Fruit fly (Drosophila melanogaster) whole organism, embryonic: ENCODE measurements around the gene CG34461.

Experiments used
- Abd-B ChIP-seq: fragments of 200-800 bp; sonication (Bioruptor generic); optimal IDR thresholded peaks from 2 replicates; lab custom pipeline; 2018; ENCODE audit warnings: missing biosample characterization, mild to moderate bottlenecking, missing genetic modification characterization, moderate library complexity
- Atf6 ChIP-seq: fragments of 200-800 bp; sonication (Bioruptor generic); IDR thresholded peaks from 2 replicates; pipeline ENCODE4 v1.3.6; 2022; ENCODE audit warnings: missing biosample characterization, missing genetic modification characterization
- Awh ChIP-seq: fragments of 200-800 bp; sonication (Bioruptor generic); IDR thresholded peaks from 2 replicates; pipeline ENCODE4, ENCODE4 v1.3.6; 2022; ENCODE audit warnings: missing biosample characterization, missing genetic modification characterization
- B-H1 ChIP-seq: fragments of 200-800 bp; sonication (Bioruptor generic); IDR thresholded peaks from 3 replicates; pipeline ENCODE4 v1.3.6; 2022; ENCODE audit warnings: missing biosample characterization, missing genetic modification characterization
- CG10147 ChIP-seq: fragments of 200-800 bp; sonication (Bioruptor generic); optimal IDR thresholded peaks from 2 replicates; lab custom pipeline; 2019; ENCODE audit warnings: missing biosample characterization, mild to moderate bottlenecking, missing genetic modification characterization, moderate library complexity
- CG10431 ChIP-seq: fragments of 200-800 bp; sonication (Bioruptor generic); optimal IDR thresholded peaks from 3 replicates; lab custom pipeline; 2018; ENCODE audit warnings: missing biosample characterization, mild to moderate bottlenecking, missing genetic modification characterization
- CG10462 ChIP-seq: fragments of 200-800 bp; sonication (Bioruptor generic); optimal IDR thresholded peaks from 2 replicates; lab custom pipeline; 2016; ENCODE audit warnings: missing biosample characterization, missing genetic modification characterization
- CG10565 ChIP-seq: fragments of 200-800 bp; sonication (Bioruptor generic); optimal IDR thresholded peaks from 3 replicates; lab custom pipeline; 2016; ENCODE audit warnings: missing biosample characterization, mild to moderate bottlenecking, missing genetic modification characterization
- CG11398 ChIP-seq: fragments of 200-800 bp; sonication (Bioruptor generic); optimal IDR thresholded peaks from 2 replicates; lab custom pipeline; 2016; ENCODE audit warnings: missing biosample characterization, missing genetic modification characterization
- CG12299 ChIP-seq: fragments of 200-800 bp; sonication (Bioruptor generic); optimal IDR thresholded peaks from 2 replicates; lab custom pipeline; 2018; ENCODE audit warnings: missing biosample characterization, mild to moderate bottlenecking, missing genetic modification characterization
- CG13624 ChIP-seq: fragments of 200-800 bp; sonication (Bioruptor generic); optimal IDR thresholded peaks from 2 replicates; lab custom pipeline; 2016; ENCODE audit warnings: missing biosample characterization, missing genetic modification characterization
- CG15011 ChIP-seq: fragments of 200-800 bp; sonication (Bioruptor generic); optimal IDR thresholded peaks from 3 replicates; lab custom pipeline; 2018; ENCODE audit warnings: missing biosample characterization, mild to moderate bottlenecking, missing genetic modification characterization
- CG15479 ChIP-seq: fragments of 200-800 bp; sonication (Bioruptor generic); optimal IDR thresholded peaks from 3 replicates; lab custom pipeline; 2019; ENCODE audit warnings: missing biosample characterization, mild to moderate bottlenecking, missing genetic modification characterization, moderate library complexity
- CG16813 ChIP-seq: fragments of 200-800 bp; sonication (Bioruptor generic); IDR thresholded peaks from 3 replicates; pipeline ENCODE4 v1.3.6; 2022; ENCODE audit warnings: missing biosample characterization, missing genetic modification characterization; ENCODE audit not compliant: partially characterized antibody
- CG3847 ChIP-seq: fragments of 200-800 bp; sonication (Bioruptor generic); IDR thresholded peaks from 2 replicates; pipeline ENCODE4 v1.3.6; 2022; ENCODE audit warnings: missing biosample characterization, missing genetic modification characterization
- CG7786 ChIP-seq: fragments of 200-800 bp; sonication (Bioruptor generic); optimal IDR thresholded peaks from 2 replicates; lab custom pipeline; 2016; ENCODE audit warnings: missing biosample characterization, missing genetic modification characterization
- D ChIP-seq, 2 experiments: fragments of 200-800 bp in 1 of 2; fragments of >200 bp in 1 of 2; sonication (Bioruptor generic) in 1 of 2; optimal IDR thresholded peaks; 2 replicates in 1 of 2; 3 replicates in 1 of 2; lab custom pipeline; 2017; ENCODE audit warnings: mild to moderate bottlenecking in 1 of 2, missing biosample characterization in 1 of 2, missing genetic modification characterization in 1 of 2, missing genetic modification reagents in 1 of 2
- Hmr ChIP-seq: fragments of 200-800 bp; sonication (Bioruptor generic); optimal IDR thresholded peaks from 3 replicates; lab custom pipeline; 2017; ENCODE audit warnings: mild to moderate bottlenecking, missing biosample characterization, missing genetic modification reagents, missing genetic modification characterization
- Hr51 ChIP-seq, 2 experiments: fragments of 200-800 bp; sonication (Bioruptor generic); optimal IDR thresholded peaks; 2 replicates in 1 of 2; 3 replicates in 1 of 2; lab custom pipeline; 2016 to 2018; ENCODE audit warnings: missing biosample characterization in 2 of 2, missing genetic modification characterization in 2 of 2, mild to moderate bottlenecking in 1 of 2, moderate library complexity in 1 of 2
- Lhr ChIP-seq: fragments of 200-800 bp; sonication (Bioruptor generic); optimal IDR thresholded peaks from 3 replicates; lab custom pipeline; 2017; ENCODE audit warnings: mild to moderate bottlenecking, missing biosample characterization, missing genetic modification reagents, missing genetic modification characterization
- Mad ChIP-seq: fragments of 200-800 bp; sonication (Bioruptor generic); optimal IDR thresholded peaks from 2 replicates; lab custom pipeline; 2016; ENCODE audit warnings: missing biosample characterization, missing genetic modification characterization
- Meics ChIP-seq: fragments of 200-800 bp; sonication (Bioruptor generic); optimal IDR thresholded peaks from 2 replicates; lab custom pipeline; 2017; ENCODE audit warnings: missing biosample characterization, mild to moderate bottlenecking, missing genetic modification characterization
- Myb ChIP-seq: fragments of 200-800 bp; sonication (Bioruptor generic); optimal IDR thresholded peaks from 2 replicates; lab custom pipeline; 2016; ENCODE audit warnings: missing biosample characterization, missing genetic modification characterization
- Scr ChIP-seq: fragments of 200-800 bp; sonication (Bioruptor generic); IDR thresholded peaks from 2 replicates; pipeline ENCODE4 v1.3.6; 2022; ENCODE audit warnings: missing biosample characterization, missing genetic modification characterization; ENCODE audit not compliant: partially characterized antibody
- Sox102F ChIP-seq: fragments of 200-800 bp; sonication (Bioruptor generic); optimal IDR thresholded peaks from 2 replicates; lab custom pipeline; 2018; ENCODE audit warnings: missing biosample characterization, mild to moderate bottlenecking, missing genetic modification characterization, moderate library complexity
- Usf ChIP-seq: fragments of 200-800 bp; sonication (Bioruptor generic); optimal IDR thresholded peaks from 2 replicates; lab custom pipeline; 2017; ENCODE audit warnings: missing genotype, missing biosample characterization, missing genetic modification characterization
- ara ChIP-seq: fragments of 200-800 bp; sonication (Bioruptor generic); IDR thresholded peaks from 2 replicates; pipeline ENCODE4 v1.3.6; 2022; ENCODE audit warnings: missing biosample characterization, missing genetic modification characterization
- ash1 ChIP-seq: fragments of 200-800 bp; sonication (Bioruptor generic); optimal IDR thresholded peaks from 2 replicates; lab custom pipeline; 2018; ENCODE audit warnings: missing biosample characterization, mild to moderate bottlenecking, missing genetic modification characterization
- chn ChIP-seq: fragments of 200-800 bp; sonication (Bioruptor generic); optimal IDR thresholded peaks from 2 replicates; lab custom pipeline; 2016; ENCODE audit warnings: missing biosample characterization, missing genetic modification characterization
- croc ChIP-seq: fragments of 200-800 bp; sonication (Bioruptor generic); conservative IDR thresholded peaks from 3 replicates; pipeline ENCODE4 v1.3.6; 2022; ENCODE audit warnings: missing biosample characterization, missing genetic modification characterization
- danr ChIP-seq: fragments of 200-800 bp; sonication (Bioruptor generic); IDR thresholded peaks from 2 replicates; pipeline ENCODE4 v1.3.6; 2022; ENCODE audit warnings: missing biosample characterization, missing genetic modification characterization
- fd96Cb ChIP-seq: fragments of 200-800 bp; sonication (Bioruptor generic); optimal IDR thresholded peaks from 2 replicates; lab custom pipeline; 2018; ENCODE audit warnings: missing biosample characterization, mild to moderate bottlenecking, missing genetic modification characterization, moderate library complexity
- gcm2 ChIP-seq: fragments of 200-800 bp; sonication (Bioruptor generic); optimal IDR thresholded peaks from 2 replicates; lab custom pipeline; 2016; ENCODE audit warnings: missing biosample characterization, missing genetic modification characterization
- mirr ChIP-seq: fragments of 200-800 bp; sonication (Bioruptor generic); optimal IDR thresholded peaks from 3 replicates; lab custom pipeline; 2018; ENCODE audit warnings: missing biosample characterization, mild to moderate bottlenecking, missing genetic modification characterization
- nerfin-1 ChIP-seq: fragments of 200-800 bp; sonication (Bioruptor generic); optimal IDR thresholded peaks from 3 replicates; lab custom pipeline; 2019; ENCODE audit warnings: missing biosample characterization, mild to moderate bottlenecking, missing genetic modification characterization, moderate library complexity
- nmo ChIP-seq: fragments of 200-800 bp; sonication (Bioruptor generic); optimal IDR thresholded peaks from 2 replicates; lab custom pipeline; 2018; ENCODE audit warnings: missing biosample characterization, mild to moderate bottlenecking, missing genetic modification characterization, moderate library complexity
- oc ChIP-seq: fragments of 200-800 bp; sonication (Bioruptor generic); optimal IDR thresholded peaks from 2 replicates; lab custom pipeline; 2018; ENCODE audit warnings: missing biosample characterization, mild to moderate bottlenecking, missing genetic modification characterization, moderate library complexity
- pfk ChIP-seq: fragments of 200-800 bp; sonication (Bioruptor generic); optimal IDR thresholded peaks from 2 replicates; lab custom pipeline; 2018; ENCODE audit warnings: missing biosample characterization, mild to moderate bottlenecking, missing genetic modification characterization, moderate library complexity
- pho ChIP-seq: fragments of 200-800 bp; sonication (Bioruptor generic); optimal IDR thresholded peaks from 2 replicates; lab custom pipeline; 2016; ENCODE audit warnings: missing biosample characterization, missing genetic modification characterization
- row ChIP-seq: fragments of 200-800 bp; sonication (Bioruptor generic); IDR thresholded peaks from 3 replicates; pipeline ENCODE4 v1.3.6; 2022; ENCODE audit warnings: missing biosample characterization, missing genetic modification characterization
- stc ChIP-seq: fragments of 200-800 bp; sonication (Bioruptor generic); IDR thresholded peaks from 2 replicates; pipeline ENCODE4 v1.3.6; 2022; ENCODE audit warnings: missing biosample characterization, missing genetic modification characterization
- stwl ChIP-seq: fragments of 200-800 bp; sonication (Bioruptor generic); optimal IDR thresholded peaks from 3 replicates; lab custom pipeline; 2018; ENCODE audit warnings: missing biosample characterization, mild to moderate bottlenecking, missing genetic modification characterization, moderate library complexity
- tll ChIP-seq, 2 experiments: fragments of 200-800 bp in 1 of 2; fragments of >200 bp in 1 of 2; sonication (Bioruptor generic) in 1 of 2; optimal IDR thresholded peaks; 2 replicates each; lab custom pipeline; 2017 to 2019; ENCODE audit warnings: missing biosample characterization in 2 of 2, missing genetic modification characterization in 2 of 2, mild to moderate bottlenecking in 1 of 2, moderate library complexity in 1 of 2
- tna ChIP-seq: fragments of 200-800 bp; sonication (Bioruptor generic); IDR thresholded peaks from 2 replicates; pipeline ENCODE4 v1.3.6; 2022; ENCODE audit warnings: missing biosample characterization, missing genetic modification characterization; ENCODE audit not compliant: partially characterized antibody
- tup ChIP-seq: fragments of 200-800 bp; sonication (Bioruptor generic); optimal IDR thresholded peaks from 2 replicates; lab custom pipeline; 2016; ENCODE audit warnings: missing biosample characterization, mild to moderate bottlenecking, missing genetic modification characterization, moderate library complexity
- twi ChIP-seq: fragments of 200-800 bp; optimal IDR thresholded peaks from 2 replicates; lab custom pipeline; 2019; ENCODE audit warnings: missing biosample characterization, mild to moderate bottlenecking, missing genetic modification characterization, moderate library complexity
- unc-4 ChIP-seq: fragments of 200-800 bp; sonication (Bioruptor generic); IDR thresholded peaks from 2 replicates; pipeline ENCODE4 v1.3.6; 2022; ENCODE audit warnings: missing biosample characterization, missing genetic modification characterization; ENCODE audit not compliant: partially characterized antibody

CG34461 gene

DNA sequence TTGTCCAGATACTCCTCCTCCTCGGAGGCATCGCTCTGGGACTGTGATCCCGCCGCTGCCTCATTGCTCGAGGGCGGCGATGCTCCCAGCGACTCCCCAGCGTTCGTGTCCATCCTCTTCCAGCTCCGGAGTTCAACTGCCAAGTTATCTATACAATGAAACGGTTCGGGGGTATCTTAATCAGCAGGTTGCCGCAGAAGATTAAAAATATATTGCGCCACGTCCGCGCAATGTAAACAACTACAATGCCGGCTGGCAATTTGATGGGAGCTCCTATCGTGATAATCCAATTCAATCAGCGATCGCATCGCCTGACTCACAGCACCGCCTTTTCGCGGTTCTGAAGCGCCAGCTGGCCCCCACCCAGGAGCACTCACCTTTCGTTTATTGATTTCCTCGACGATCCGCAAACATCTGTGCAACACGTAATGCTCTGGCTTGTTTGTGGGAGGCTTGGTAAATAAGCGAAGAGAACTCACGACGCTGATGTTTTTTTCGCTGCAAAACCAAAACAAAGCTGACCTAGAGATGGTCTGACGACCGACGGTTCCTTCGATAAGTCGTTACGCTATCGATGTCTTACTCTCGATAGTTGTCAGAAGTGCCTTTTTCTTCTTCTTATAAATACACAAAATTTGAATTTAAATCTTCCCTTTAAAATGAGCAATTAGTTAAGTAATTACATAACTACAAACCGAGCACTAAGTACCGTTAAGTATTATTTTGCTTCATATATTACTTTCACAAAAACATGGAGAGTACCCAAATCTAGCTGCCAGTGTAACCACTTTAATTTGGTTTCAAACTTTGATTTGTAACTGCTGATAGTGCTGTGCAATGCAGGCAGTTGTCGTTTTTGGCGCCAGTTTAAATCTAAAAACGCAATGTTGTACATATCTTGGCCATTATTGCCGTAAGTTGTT, 36.1 kb upstream of the CG34461 start, which contains the start of gene cert (continued):
- TF ChIP-seq tup (GFP tag; lab: Kevin White, UChicago): no peak
- no peak for TF ChIP-seq CG10565 (GFP tag; lab: Kevin White, UChicago)
- TF ChIP-seq twi (tag; lab: Kevin White, UChicago): no peak
- no peak for TF ChIP-seq oc (tag; lab: Kevin White, UChicago)
- TF ChIP-seq Abd-B (GFP tag; lab: Kevin White, UChicago): peak; percentile 16
- no peak for TF ChIP-seq CG11398 (GFP tag; lab: Kevin White, UChicago)
- TF ChIP-seq Hmr (GFP tag; lab: Kevin White, UChicago): peak; percentile 19
- no peak for TF ChIP-seq CG10431
- no peak for TF ChIP-seq fd96Cb (tag; lab: Kevin White, UChicago)
- TF ChIP-seq Usf (GFP tag; lab: Kevin White, UChicago): no peak
- peak; percentile 36; the same call in 1 of the 2 replicates for TF ChIP-seq stc (GFP tag; lab: Robert Waterston, UW)
- TF ChIP-seq Atf6: 0 out of 2 replicates have a peak, but pooled peaks have one; percentile 14
- TF ChIP-seq pho (GFP tag; lab: Kevin White, UChicago): peak; percentile 45
- peak; percentile 89 for TF ChIP-seq CG16813
- peak; percentile 89 for TF ChIP-seq stwl (tag; lab: Kevin White, UChicago)
- peak; percentile 31 for TF ChIP-seq mirr (GFP tag; lab: Kevin White, UChicago)
- no peak for TF ChIP-seq D (optimal IDR thresholded peaks at IDR 0.05; lab: Kevin White, UChicago)
- TF ChIP-seq D (GFP tag; optimal IDR thresholded peaks at IDR 0.05; lab: Kevin White, UChicago): no peak
- peak; percentile 49 for TF ChIP-seq CG3847
- peak; percentile 36 for TF ChIP-seq CG7786 (GFP tag; lab: Kevin White, UChicago)
- TF ChIP-seq ash1 (GFP tag; lab: Kevin White, UChicago): no peak
- TF ChIP-seq CG10147: no peak
- peak; percentile 10 for TF ChIP-seq CG13624 (GFP tag; lab: Kevin White, UChicago)
- peak; percentile 92 for TF ChIP-seq Scr (GFP tag; lab: Robert Waterston, UW)
- TF ChIP-seq Awh (GFP tag; lab: Robert Waterston, UW): 0 out of 2 replicates have a peak, but pooled peaks have one; percentile 25
- peak; percentile 96 for TF ChIP-seq Myb (GFP tag; lab: Kevin White, UChicago)
- TF ChIP-seq ara (GFP tag; lab: Robert Waterston, UW): no peak
- TF ChIP-seq nerfin-1 (tag; lab: Kevin White, UChicago): no peak
- TF ChIP-seq CG12299 (tag; lab: Kevin White, UChicago): no peak
- no peak for TF ChIP-seq Mad (GFP tag; lab: Kevin White, UChicago)
- no peak for TF ChIP-seq Hr51 (GFP tag; optimal IDR thresholded peaks at IDR 0.05; lab: Kevin White, UChicago)
- TF ChIP-seq gcm2 (GFP tag; lab: Kevin White, UChicago): no peak
- TF ChIP-seq tna (GFP tag; lab: Robert Waterston, UW): peak; percentile 76
- peak; percentile 53 for TF ChIP-seq row (GFP tag; lab: Robert Waterston, UW)
- TF ChIP-seq unc-4 (GFP tag; lab: Robert Waterston, UW): peak; percentile 88
- no peak for TF ChIP-seq CG15479 (GFP tag; lab: Kevin White, UChicago)
- peak; percentile 70 for TF ChIP-seq nmo (GFP tag; lab: Kevin White, UChicago)
- no peak for TF ChIP-seq croc (GFP tag; lab: Robert Waterston, UW)
- no peak for TF ChIP-seq Sox102F
- TF ChIP-seq chn (GFP tag; lab: Kevin White, UChicago): no peak
- no peak for TF ChIP-seq B-H1 (GFP tag; lab: Robert Waterston, UW)
- TF ChIP-seq CG10462: no peak
- TF ChIP-seq Lhr (GFP tag; lab: Kevin White, UChicago): peak; percentile 37
- no peak for TF ChIP-seq CG15011 (GFP tag; lab: Kevin White, UChicago)
- TF ChIP-seq tll (GFP tag; optimal IDR thresholded peaks at IDR 0.05; lab: Kevin White, UChicago): peak; percentile 22 to 64
- TF ChIP-seq danr (GFP tag; lab: Robert Waterston, UW): no peak
- peak; percentile 2 for TF ChIP-seq Meics (GFP tag; lab: Kevin White, UChicago)
- TF ChIP-seq pfk (GFP tag; lab: Kevin White, UChicago): no peak
